Worm (Caenorhabditis elegans) whole organism, L4 larva: ENCODE results near the gene mdl-1.

Experiments used
- F26F4.8 ChIP-seq: fragments of 200-800 bp; sonication (Bioruptor generic); conservative IDR thresholded peaks from 2 replicates; pipeline ENCODE4 v1.3.6; 2022; ENCODE audit warnings: missing genetic modification characterization, missing compliant biosample characterization
- F37D6.2 ChIP-seq: sonication (generic microtip); optimal IDR thresholded peaks from 2 replicates; lab custom pipeline; 2016; ENCODE audit warnings: mild to moderate bottlenecking, missing genetic modification characterization, missing compliant biosample characterization
- F44E2.7 ChIP-seq: fragments of 200-800 bp; sonication (Bioruptor generic); IDR thresholded peaks from 2 replicates; pipeline ENCODE4 v2.1.2; 2022; ENCODE audit warnings: missing genetic modification characterization, missing compliant biosample characterization
- F49E8.2 ChIP-seq: sonication (generic microtip); optimal IDR thresholded peaks from 2 replicates; lab custom pipeline; 2016; ENCODE audit warnings: missing compliant biosample characterization, mild to moderate bottlenecking, missing genetic modification characterization, borderline replicate concordance
- Y105C5A.15 ChIP-seq: fragments of 200-800 bp; sonication (Bioruptor generic); IDR thresholded peaks from 2 replicates; pipeline ENCODE4 v1.3.6; 2022; ENCODE audit warnings: missing genetic modification characterization, missing compliant biosample characterization
- Y5F2A.4 ChIP-seq: fragments of 200-800 bp; sonication (Bioruptor generic); optimal IDR thresholded peaks from 2 replicates; lab custom pipeline; 2018; ENCODE audit warnings: mild to moderate bottlenecking, missing genetic modification characterization, missing compliant biosample characterization
- Y75B8A.6 ChIP-seq: fragments of 200-800 bp; sonication (Bioruptor generic); IDR thresholded peaks from 2 replicates; pipeline ENCODE4 v1.3.6; 2022; ENCODE audit warnings: missing genetic modification reagents, missing genetic modification characterization, missing compliant biosample characterization
- aha-1 ChIP-seq: fragments of 150-350 bp; peaks from one replicate; lab custom pipeline; 2014; ENCODE audit warnings: missing biosample characterization, missing genetic modification characterization
- aly-2 ChIP-seq: sonication (generic microtip); optimal IDR thresholded peaks from 2 replicates; lab custom pipeline; 2018; ENCODE audit warnings: missing biosample characterization, missing genetic modification characterization
- arid-1 ChIP-seq: fragments of 200-800 bp; sonication (Bioruptor generic); conservative IDR thresholded peaks from 2 replicates; pipeline ENCODE4 v1.3.6; 2022; ENCODE audit warnings: missing genetic modification reagents, missing genetic modification characterization, missing compliant biosample characterization
- attf-4 ChIP-seq: sonication (generic microtip); optimal IDR thresholded peaks from 3 replicates; lab custom pipeline; 2017; ENCODE audit warnings: missing biosample characterization, missing genetic modification characterization
- ceh-20 ChIP-seq: fragments of 200-800 bp; sonication (Bioruptor generic); IDR thresholded peaks from 2 replicates; pipeline ENCODE4 v1.3.6; 2022; ENCODE audit warnings: missing genetic modification reagents, missing genetic modification characterization, missing compliant biosample characterization
- ceh-28 ChIP-seq: fragments of 150-350 bp; optimal IDR thresholded peaks from 2 replicates; lab custom pipeline; 2014; ENCODE audit warnings: missing biosample characterization, missing genetic modification reagents, missing genetic modification characterization
- ceh-32 ChIP-seq: sonication (generic microtip); optimal IDR thresholded peaks from 2 replicates; lab custom pipeline; 2016; ENCODE audit warnings: mild to moderate bottlenecking, missing genetic modification characterization, missing compliant biosample characterization; ENCODE audit not compliant: poor library complexity
- ceh-62 ChIP-seq: sonication (generic microtip); optimal IDR thresholded peaks from 2 replicates; lab custom pipeline; 2017; ENCODE audit warnings: missing biosample characterization, missing genetic modification characterization
- ceh-82 ChIP-seq: sonication (generic microtip); optimal IDR thresholded peaks from 2 replicates; lab custom pipeline; 2017; ENCODE audit warnings: missing biosample characterization, missing genetic modification characterization
- ces-1 ChIP-seq: fragments of 150-350 bp; sonication (generic microtip); optimal IDR thresholded peaks from 4 replicates; lab custom pipeline; 2014; ENCODE audit warnings: missing biosample characterization, missing genetic modification reagents, missing genetic modification characterization
- ctbp-1 ChIP-seq: fragments of 200-800 bp; sonication (Bioruptor generic); IDR thresholded peaks from 2 replicates; pipeline ENCODE4 v1.3.6; 2022; ENCODE audit warnings: missing genetic modification reagents, missing genetic modification characterization, missing compliant biosample characterization
- daf-16 ChIP-seq, 3 experiments: sonication (generic microtip); optimal IDR thresholded peaks; 2 replicates each; lab custom pipeline; 2016 to 2017; ENCODE audit warnings: missing genetic modification characterization in 3 of 3, missing genetic modification reagents in 3 of 3, mild to moderate bottlenecking in 2 of 3, missing compliant biosample characterization in 2 of 3, missing biosample characterization in 1 of 3, moderate library complexity in 1 of 3
- dmd-8 ChIP-seq: fragments of 200-800 bp; sonication (Bioruptor generic); IDR thresholded peaks from 2 replicates; pipeline ENCODE4 v1.3.6; 2022; ENCODE audit warnings: missing genetic modification characterization, missing compliant biosample characterization
- dmd-9 ChIP-seq: fragments of 200-800 bp; sonication (Bioruptor generic); IDR thresholded peaks from 2 replicates; pipeline ENCODE4 v1.3.6; 2022; ENCODE audit warnings: missing genetic modification reagents, missing genetic modification characterization, missing compliant biosample characterization
- dpl-1 ChIP-seq: fragments of 150-350 bp; optimal IDR thresholded peaks from 2 replicates; lab custom pipeline; 2014; ENCODE audit warnings: missing biosample characterization, missing genetic modification reagents, missing genetic modification characterization
- egl-43 ChIP-seq: fragments of 200-800 bp; sonication (Bioruptor generic); IDR thresholded peaks from 2 replicates; pipeline ENCODE4 v1.3.6; 2022; ENCODE audit warnings: missing genetic modification reagents, missing genetic modification characterization, missing compliant biosample characterization
- fos-1 ChIP-seq: fragments of 150-350 bp; optimal IDR thresholded peaks from 2 replicates; lab custom pipeline; 2014; ENCODE audit warnings: missing biosample characterization, missing genetic modification characterization
- gei-8 ChIP-seq: fragments of 200-800 bp; sonication (Bioruptor generic); optimal IDR thresholded peaks from 2 replicates; lab custom pipeline; 2018; ENCODE audit warnings: mild to moderate bottlenecking, missing genetic modification characterization, missing compliant biosample characterization
- lin-1 ChIP-seq: fragments of 200-800 bp; sonication (Bioruptor generic); IDR thresholded peaks from 2 replicates; pipeline ENCODE4 v1.3.6; 2022; ENCODE audit warnings: missing genetic modification reagents, missing genetic modification characterization, missing compliant biosample characterization
- lin-13 ChIP-seq: fragments of 150-350 bp; optimal IDR thresholded peaks from 2 replicates; lab custom pipeline; 2014; ENCODE audit warnings: missing biosample characterization, missing genetic modification reagents, missing genetic modification characterization
- lin-15B ChIP-seq: fragments of 150-350 bp; sonication (generic microtip); optimal IDR thresholded peaks from 3 replicates; lab custom pipeline; 2014; ENCODE audit warnings: missing biosample characterization, missing genetic modification characterization
- lin-29 ChIP-seq: fragments of 200-800 bp; sonication (Bioruptor generic); IDR thresholded peaks from 2 replicates; pipeline ENCODE4 v1.3.6; 2022; ENCODE audit warnings: missing genetic modification reagents, missing genetic modification characterization, missing compliant biosample characterization
- madf-5 ChIP-seq, 2 experiments: fragments of 200-800 bp; sonication (Bioruptor generic); IDR thresholded peaks; 2 replicates each; pipeline ENCODE4 v1.3.6; 2022; ENCODE audit warnings: missing compliant biosample characterization in 2 of 2, missing genetic modification characterization in 2 of 2
- madf-9 ChIP-seq: fragments of 200-800 bp; sonication (Bioruptor generic); conservative IDR thresholded peaks from 2 replicates; pipeline ENCODE4 v1.3.6; 2022; ENCODE audit warnings: missing genetic modification reagents, missing genetic modification characterization, missing compliant biosample characterization
- mdl-1 ChIP-seq, 2 experiments: fragments of 150-350 bp in 1 of 2; sonication (generic microtip) in 1 of 2; optimal IDR thresholded peaks; 2 replicates each; lab custom pipeline; 2014 to 2017; ENCODE audit warnings: missing biosample characterization in 2 of 2, missing genetic modification characterization in 2 of 2
- mxl-2 ChIP-seq: fragments of 200-800 bp; sonication (Bioruptor generic); conservative IDR thresholded peaks from 2 replicates; pipeline ENCODE4 v1.3.6; 2022; ENCODE audit warnings: missing genetic modification reagents, missing genetic modification characterization, missing compliant biosample characterization
- nhr-102 ChIP-seq: sonication (generic microtip); optimal IDR thresholded peaks from 2 replicates; lab custom pipeline; 2016; ENCODE audit warnings: mild to moderate bottlenecking, missing genetic modification characterization, moderate library complexity, missing compliant biosample characterization
- nhr-25 ChIP-seq: sonication (generic microtip); optimal IDR thresholded peaks from 2 replicates; lab custom pipeline; 2017; ENCODE audit warnings: missing genetic modification characterization, mild to moderate bottlenecking, missing compliant biosample characterization, antibody characterized with exemption, moderate library complexity, borderline replicate concordance; ENCODE audit not compliant: insufficient read depth
- nhr-28 ChIP-seq: fragments of 150-350 bp; optimal IDR thresholded peaks from 2 replicates; lab custom pipeline; 2014; ENCODE audit warnings: missing biosample characterization, missing genetic modification characterization
- nhr-48 ChIP-seq: sonication (generic microtip); optimal IDR thresholded peaks from 2 replicates; lab custom pipeline; 2016; ENCODE audit warnings: mild to moderate bottlenecking, missing genetic modification characterization, missing compliant biosample characterization
- nhr-76 ChIP-seq: fragments of 150-350 bp; optimal IDR thresholded peaks from 2 replicates; lab custom pipeline; 2014; ENCODE audit warnings: missing biosample characterization, missing genetic modification characterization
- nhr-77 ChIP-seq: fragments of 150-350 bp; optimal IDR thresholded peaks from 2 replicates; lab custom pipeline; 2014; ENCODE audit warnings: missing biosample characterization, missing genetic modification characterization
- saeg-2 ChIP-seq: fragments of 200-800 bp; sonication (Bioruptor generic); IDR thresholded peaks from 2 replicates; pipeline ENCODE4 v1.3.6; 2022; ENCODE audit warnings: missing genetic modification reagents, missing genetic modification characterization, missing compliant biosample characterization
- snpc-4 ChIP-seq: fragments of 150-350 bp; optimal IDR thresholded peaks from 2 replicates; lab custom pipeline; 2014; ENCODE audit warnings: missing biosample characterization, missing genetic modification characterization
- spr-3 ChIP-seq: fragments of 200-800 bp; sonication (Bioruptor generic); optimal IDR thresholded peaks from 2 replicates; lab custom pipeline; 2018; ENCODE audit warnings: mild to moderate bottlenecking, missing genetic modification characterization, missing compliant biosample characterization
- tra-1 ChIP-seq: fragments of 200-800 bp; sonication (Bioruptor generic); IDR thresholded peaks from 2 replicates; pipeline ENCODE4 v1.3.6; 2022; ENCODE audit warnings: missing genetic modification reagents, missing genetic modification characterization, missing compliant biosample characterization
- unc-130 ChIP-seq: sonication (generic microtip); optimal IDR thresholded peaks from 2 replicates; lab custom pipeline; 2016; ENCODE audit warnings: missing genetic modification reagents, missing genetic modification characterization, missing compliant biosample characterization
- unc-39 ChIP-seq: sonication (generic microtip); optimal IDR thresholded peaks from 2 replicates; lab custom pipeline; 2017; ENCODE audit warnings: missing biosample characterization, missing genetic modification characterization
- unc-62 ChIP-seq, 3 experiments: fragments of 150-350 bp in 1 of 3; sonication (generic microtip); optimal IDR thresholded peaks in 2 of 3; peaks in 1 of 3; 1 replicate in 1 of 3; 2 replicates in 2 of 3; lab custom pipeline; 2014 to 2017; ENCODE audit warnings: missing biosample characterization in 3 of 3, missing genetic modification characterization in 3 of 3, missing genetic modification reagents in 3 of 3, missing genotype in 1 of 3
- vab-7 ChIP-seq: fragments of 200-800 bp; sonication (Bioruptor generic); IDR thresholded peaks from 2 replicates; pipeline ENCODE4 v1.3.6; 2022; ENCODE audit warnings: missing genetic modification reagents, missing genetic modification characterization, missing compliant biosample characterization
- zag-1 ChIP-seq: fragments of 150-350 bp; optimal IDR thresholded peaks from 2 replicates; lab custom pipeline; 2014; ENCODE audit warnings: missing biosample characterization, missing genetic modification characterization
- zfp-2 ChIP-seq: sonication (generic microtip); optimal IDR thresholded peaks from 2 replicates; lab custom pipeline; 2016; ENCODE audit warnings: mild to moderate bottlenecking, missing genetic modification characterization, missing compliant biosample characterization
- zfp-3 ChIP-seq: fragments of 200-800 bp; sonication (Bioruptor generic); conservative IDR thresholded peaks from 2 replicates; pipeline ENCODE4 v1.3.6; 2022; ENCODE audit warnings: missing genetic modification reagents, missing genetic modification characterization, missing compliant biosample characterization

The mdl-1 gene

ce11 chrX:6750145-6750544, 8.0 kb downstream of the mdl-1 start (continued):
- TF ChIP-seq dmd-8 (no peak), aly-2 (tag; lab: Kevin White, UChicago) (no peak), nhr-77 (peak; percentile 87), ceh-32 (tag; lab: Kevin White, UChicago) (no peak), nhr-76 (peak; percentile 38), unc-62 (GFP tag; optimal IDR thresholded peaks at IDR 0.05 in 1 of 2; lab: Kevin White, UChicago) (peak in 1 of 2 experiments; percentile 96), unc-62 (tag; optimal IDR thresholded peaks at IDR 0.05; lab: Kevin White, UChicago) (no peak), saeg-2 (peak; percentile 81; the same call in 1 of the 2 replicates), dmd-9 (GFP tag; lab: Robert Waterston, UW) (no peak), ceh-82 (tag; lab: Kevin White, UChicago) (no peak), lin-13 (GFP tag; lab: Kevin White, UChicago) (peak; percentile 42), gei-8 (GFP tag; lab: Kevin White, UChicago) (peak; percentile 93), vab-7 (GFP tag; lab: Robert Waterston, UW) (no peak), ceh-62 (tag; lab: Kevin White, UChicago) (no peak), arid-1 (GFP tag; lab: Robert Waterston, UW) (0 out of 2 replicates have a peak, but pooled peaks have one; percentile 39), F26F4.8 (GFP tag; lab: Robert Waterston, UW) (no peak), ces-1 (GFP tag; lab: Kevin White, UChicago) (no peak), nhr-25 (tag; lab: Kevin White, UChicago) (peak; percentile 89), nhr-28 (tag; lab: Kevin White, UChicago) (peak; percentile 97), dpl-1 (GFP tag; lab: Kevin White, UChicago) (peak; percentile 55), F44E2.7 (GFP tag; lab: Robert Waterston, UW) (no peak), Y75B8A.6 (no peak), lin-15B (no peak), madf-5 (GFP tag; IDR thresholded peaks at IDR 0.05; lab: Robert Waterston, UW) (no peak), nhr-48 (tag; lab: Kevin White, UChicago) (peak; percentile 98), F49E8.2 (tag; lab: Kevin White, UChicago) (no peak), madf-9 (peak; percentile 41; the same call in 1 of the 2 replicates), mxl-2 (GFP tag; lab: Robert Waterston, UW) (peak; percentile 100), daf-16 (GFP tag; optimal IDR thresholded peaks at IDR 0.05; lab: Kevin White, UChicago) (peak; percentile 53 to 95), daf-16 (tag; optimal IDR thresholded peaks at IDR 0.05; lab: Kevin White, UChicago) (peak; percentile 98), lin-1 (GFP tag; lab: Robert Waterston, UW) (peak; percentile 87), ceh-20 (0 out of 2 replicates have a peak, but pooled peaks have one; percentile 47), aha-1 (tag; lab: Kevin White, UChicago) (peak; percentile 99), egl-43 (GFP tag; lab: Robert Waterston, UW) (peak; percentile 65), zfp-2 (tag; lab: Kevin White, UChicago) (no peak), snpc-4 (tag; lab: Kevin White, UChicago) (no peak), zfp-3 (GFP tag; lab: Robert Waterston, UW) (peak; percentile 20; the same call in 1 of the 2 replicates), attf-4 (tag; lab: Kevin White, UChicago) (no peak), lin-29 (GFP tag; lab: Robert Waterston, UW) (peak; percentile 44; the same call in 1 of the 2 replicates), Y5F2A.4 (GFP tag; lab: Kevin White, UChicago) (no peak), mdl-1 (tag; optimal IDR thresholded peaks at IDR 0.05; lab: Kevin White, UChicago) (peak in 1 of 2 experiments; percentile 100), zag-1 (tag; lab: Kevin White, UChicago) (no peak), unc-130 (no peak), ceh-28 (tag; lab: Kevin White, UChicago) (no peak), fos-1 (tag; lab: Kevin White, UChicago) (no peak), spr-3 (GFP tag; lab: Kevin White, UChicago) (no peak), Y105C5A.15 (GFP tag; lab: Robert Waterston, UW) (no peak), F37D6.2 (no peak), nhr-102 (tag; lab: Kevin White, UChicago) (peak; percentile 86), ctbp-1 (peak; percentile 52; the same call in 1 of the 2 replicates), tra-1 (GFP tag; lab: Robert Waterston, UW) (peak; percentile 89), unc-39 (tag; lab: Kevin White, UChicago) (no peak)
